Fruit fly (Drosophila melanogaster) whole organism, embryonic: ENCODE data around the gene CG10365.

Experiments used
- CG17912 ChIP-seq: fragments of 200-800 bp; sonication (Bioruptor generic); optimal IDR thresholded peaks from 2 replicates; lab custom pipeline; 2018; ENCODE audit warnings: missing biosample characterization, mild to moderate bottlenecking, missing genetic modification characterization
- CG31224 ChIP-seq: fragments of 200-800 bp; sonication (Bioruptor generic); IDR thresholded peaks from 2 replicates; pipeline ENCODE4 v1.3.6; 2022; ENCODE audit warnings: missing biosample characterization, missing genetic modification characterization
- Hr51 ChIP-seq, 2 experiments: fragments of 200-800 bp; sonication (Bioruptor generic); optimal IDR thresholded peaks; 2 replicates in 1 of 2; 3 replicates in 1 of 2; lab custom pipeline; 2016 to 2018; ENCODE audit warnings: missing biosample characterization in 2 of 2, missing genetic modification characterization in 2 of 2, mild to moderate bottlenecking in 1 of 2, moderate library complexity in 1 of 2
- Oaz ChIP-seq: fragments of 200-800 bp; sonication (Bioruptor generic); IDR thresholded peaks from 2 replicates; pipeline ENCODE4 v1.3.6; 2022; ENCODE audit warnings: missing biosample characterization, missing genetic modification characterization
- Trl ChIP-seq, 3 experiments: fragments of >200 bp in 2 of 3; fragments of 200-800 bp in 1 of 3; sonication (Bioruptor generic) in 1 of 3; optimal IDR thresholded peaks; 2 replicates in 1 of 3; 3 replicates in 2 of 3; lab custom pipeline; 2016 to 2017; ENCODE audit warnings: missing biosample characterization in 1 of 3, missing genetic modification characterization in 1 of 3

DNA sequence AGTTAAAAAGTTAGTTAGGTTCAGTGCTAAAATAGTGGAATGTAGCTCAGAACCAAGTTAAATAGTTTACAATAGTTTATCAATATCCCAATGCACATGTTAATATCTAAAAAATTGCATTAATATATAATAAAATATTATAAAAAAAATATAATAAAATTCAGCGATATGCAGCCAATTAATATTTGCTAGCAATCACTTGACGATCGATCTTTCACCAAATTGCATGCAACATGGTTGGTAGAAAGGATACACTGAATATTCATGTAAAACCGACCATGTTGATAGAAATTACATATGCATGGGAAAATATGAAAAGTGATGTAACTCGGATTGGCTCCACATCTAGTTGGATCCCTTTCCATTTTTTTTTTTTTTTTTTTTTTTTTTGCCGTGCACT lies 47.5 kb upstream of the CG10365 start:
- TF ChIP-seq Trl (optimal IDR thresholded peaks at IDR 0.05; lab: Kevin White, UChicago), result no peak
- no peak for TF ChIP-seq Trl (GFP tag; optimal IDR thresholded peaks at IDR 0.05; lab: Kevin White, UChicago)
- no peak for TF ChIP-seq Hr51 (GFP tag; optimal IDR thresholded peaks at IDR 0.05; lab: Kevin White, UChicago)
- TF ChIP-seq Oaz (GFP tag; lab: Robert Waterston, UW), result no peak
- no peak for TF ChIP-seq CG31224 (GFP tag; lab: Robert Waterston, UW)
- no peak for TF ChIP-seq CG17912 (GFP tag; lab: Kevin White, UChicago)
